Worm (Caenorhabditis elegans): ENCODE data around the gene F17C11.4.

DNA sequence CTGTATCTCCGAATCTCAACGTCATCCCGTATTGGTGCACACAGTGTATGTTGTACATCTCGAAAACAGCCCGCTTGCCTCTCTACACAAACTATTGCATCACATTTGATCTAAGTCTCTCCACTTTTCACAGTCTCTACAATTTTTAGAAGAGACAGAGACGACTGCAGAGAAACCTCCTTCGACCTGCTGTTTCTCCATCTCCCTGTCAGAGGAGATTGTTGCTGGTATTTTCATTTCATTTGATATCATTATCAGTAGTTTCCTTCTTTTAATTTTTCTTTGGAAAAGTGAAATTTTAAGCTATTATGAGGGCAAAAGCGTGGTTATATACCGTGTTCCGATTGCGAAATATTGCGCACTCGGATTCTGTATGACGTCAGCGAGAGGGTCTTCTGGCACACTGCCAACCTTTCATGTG lies 11.1 kb upstream of the F17C11.4 start:
- TF ChIP-seq dao-5 (tag; optimal IDR thresholded peaks at IDR 0.05) = no peak
- TF ChIP-seq W03F9.2 (tag; optimal IDR thresholded peaks at IDR 0.05) = peak; percentile 19
- TF ChIP-seq him-1 (tag; optimal IDR thresholded peaks at IDR 0.05) = no peak

Data from whole organism, L4/young adult.